Worm (Caenorhabditis elegans): ENCODE data around the gene srx-78.

DNA sequence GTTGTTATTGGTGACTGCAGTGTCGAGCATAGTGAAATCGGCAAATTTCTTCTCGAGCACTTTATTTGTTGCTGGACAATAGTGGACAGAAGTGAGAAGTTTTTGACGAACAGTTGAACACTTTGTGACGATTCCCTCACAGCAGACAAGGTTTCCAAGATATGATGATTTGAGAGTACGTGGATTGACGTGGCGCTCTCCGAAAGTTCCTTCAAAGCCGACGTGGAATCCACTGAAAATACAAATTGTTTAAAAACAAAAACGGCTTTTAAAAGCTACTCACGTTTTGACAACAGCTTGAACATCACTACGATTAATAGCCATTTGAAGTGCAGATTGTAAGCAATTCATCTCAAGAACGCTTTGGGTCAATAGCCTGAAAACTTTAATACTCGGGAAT lies 35.9 kb upstream of the srx-78 start:
- no peak for TF ChIP-seq nhr-237 (tag; optimal IDR thresholded peaks at IDR 0.05)
- no peak for TF ChIP-seq ceh-9 (tag; optimal IDR thresholded peaks at IDR 0.05)
